Fruit fly (Drosophila melanogaster): ENCODE results near the gene CG11590.

The CG11590 gene

DNA sequence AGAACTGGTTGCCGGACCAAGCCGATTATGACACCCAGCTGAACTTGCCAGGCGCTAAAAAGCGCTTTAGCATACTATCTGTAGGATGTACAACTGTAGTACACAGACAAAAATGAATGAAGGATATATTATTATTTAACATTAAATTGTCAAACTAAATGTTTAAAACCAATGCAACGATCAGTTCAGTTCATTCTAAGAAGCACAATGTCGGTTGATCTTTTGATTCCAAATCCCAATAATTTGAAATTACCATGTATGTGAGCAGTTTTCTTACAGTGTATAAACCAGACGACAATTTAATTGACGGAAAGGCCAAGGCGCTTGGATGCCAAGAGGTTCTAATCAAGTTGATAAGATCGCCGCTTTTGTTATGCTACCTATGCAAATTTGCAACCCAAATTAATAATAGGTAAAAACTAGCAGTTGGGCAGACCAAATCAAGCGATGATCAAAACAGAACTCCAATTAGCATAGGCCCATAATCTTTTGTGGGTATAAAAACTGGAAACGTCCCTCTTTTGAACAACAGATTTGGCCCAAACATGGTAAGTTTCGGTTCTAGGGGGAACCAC is 30.8 kb upstream of the CG11590 start, which contains the start of gene CG12480 (continued):
- TF ChIP-seq trem (tag; optimal IDR thresholded peaks at IDR 0.05) (no peak), CG15479 (GFP tag; optimal IDR thresholded peaks at IDR 0.05) (no peak), Xbp1 (GFP tag; optimal IDR thresholded peaks at IDR 0.05) (peak; percentile 15), sens-2 (GFP tag; IDR thresholded peaks at IDR 0.05) (no peak), CG10267 (tag; optimal IDR thresholded peaks at IDR 0.05) (peak; percentile 28), CG30020 (tag; optimal IDR thresholded peaks at IDR 0.05) (no peak), wor (GFP tag; IDR thresholded peaks at IDR 0.05) (no peak), Rx (GFP tag; IDR thresholded peaks at IDR 0.05) (no peak), CG17361 (GFP tag; IDR thresholded peaks at IDR 0.05) (0 out of 3 replicates have a peak, but pooled peaks have one; percentile 16), pros (GFP tag; optimal IDR thresholded peaks at IDR 0.05) (no peak), Pdp1 (GFP tag; optimal IDR thresholded peaks at IDR 0.05) (peak in 1 of 2 experiments; percentile 43), Oaz (GFP tag; IDR thresholded peaks at IDR 0.05) (no peak), esg (GFP tag; conservative IDR thresholded peaks at IDR 0.05) (no peak), CG34422 (GFP tag; IDR thresholded peaks at IDR 0.05) (no peak), MESR4 (GFP tag; optimal IDR thresholded peaks at IDR 0.05) (no peak), CG11247 (GFP tag; IDR thresholded peaks at IDR 0.05) (peak; percentile 47; the same call in 1 of the 2 replicates), CG32532 (GFP tag; IDR thresholded peaks at IDR 0.05) (peak; percentile 90), NC2α (GFP tag; optimal IDR thresholded peaks at IDR 0.05) (no peak), H15 (GFP tag; IDR thresholded peaks at IDR 0.05) (no peak), Max (GFP tag; optimal IDR thresholded peaks at IDR 0.05) (no peak), CG16813 (GFP tag; IDR thresholded peaks at IDR 0.05; ENCODE audit: partially characterized antibody) (no peak), CG12071 (GFP tag; optimal IDR thresholded peaks at IDR 0.05) (peak; percentile 30), CG7745 (tag; optimal IDR thresholded peaks at IDR 0.05) (no peak), chm (GFP tag; IDR thresholded peaks at IDR 0.05) (no peak), CG2678 (tag; optimal IDR thresholded peaks at IDR 0.05) (peak; percentile 74), BEAF-32 (GFP tag; optimal IDR thresholded peaks at IDR 0.05) (no peak), CG15269 (tag; optimal IDR thresholded peaks at IDR 0.05) (peak; percentile 56), CG6854 (GFP tag; optimal IDR thresholded peaks at IDR 0.05) (peak; percentile 38), HLH54F (GFP tag; optimal IDR thresholded peaks at IDR 0.05) (peak; percentile 53), insv (GFP tag; optimal IDR thresholded peaks at IDR 0.05) (no peak), CG10543 (GFP tag; optimal IDR thresholded peaks at IDR 0.05) (peak; percentile 6), CG4707 (GFP tag; optimal IDR thresholded peaks at IDR 0.05) (no peak), CG14710 (tag; optimal IDR thresholded peaks at IDR 0.05) (no peak), Optix (GFP tag; IDR thresholded peaks at IDR 0.05) (no peak), ase (GFP tag; IDR thresholded peaks at IDR 0.05) (no peak), Rfx (GFP tag; IDR thresholded peaks at IDR 0.05) (peak; percentile 90), CG13287 (GFP tag; IDR thresholded peaks at IDR 0.05; ENCODE audit: partially characterized antibody) (no peak), Ada2b (GFP tag; IDR thresholded peaks at IDR 0.05) (peak; percentile 20; the same call in 1 of the 2 replicates), CG42726 (GFP tag; IDR thresholded peaks at IDR 0.05; ENCODE audit: partially characterized antibody) (no peak), toy (GFP tag; IDR thresholded peaks at IDR 0.05) (no peak), Dip3 (GFP tag; optimal IDR thresholded peaks at IDR 0.05) (peak; percentile 64), CG16863 (GFP tag; optimal IDR thresholded peaks at IDR 0.05) (no peak), Vsx1 (GFP tag; optimal IDR thresholded peaks at IDR 0.05) (no peak), Dek (tag; optimal IDR thresholded peaks at IDR 0.05) (peak; percentile 55), pnt (GFP tag; optimal IDR thresholded peaks at IDR 0.05) (no peak), vvl (GFP tag; IDR thresholded peaks at IDR 0.05) (0 out of 2 replicates have a peak, but pooled peaks have one; percentile 37), NC2β (GFP tag; optimal IDR thresholded peaks at IDR 0.05) (no peak), CG10321 (GFP tag; IDR thresholded peaks at IDR 0.05) (no peak), CG2875 (GFP tag; optimal IDR thresholded peaks at IDR 0.05) (no peak)

All from whole organism, embryonic.